Fruit fly (Drosophila melanogaster): ENCODE results near the gene CG9626.

- TF ChIP-seq CG7101 (tag; optimal IDR thresholded peaks at IDR 0.05), result no peak
- TF ChIP-seq CG33017 (tag; optimal IDR thresholded peaks at IDR 0.05), result no peak
- TF ChIP-seq cic (GFP tag; optimal IDR thresholded peaks at IDR 0.05), result no peak
- TF ChIP-seq Mnt (GFP tag; optimal IDR thresholded peaks at IDR 0.05), result no peak
- TF ChIP-seq CG12768 (GFP tag; optimal IDR thresholded peaks at IDR 0.05), result no peak
- no peak for TF ChIP-seq CG5204 (GFP tag; optimal IDR thresholded peaks at IDR 0.05)
- TF ChIP-seq tj (GFP tag; optimal IDR thresholded peaks at IDR 0.05), result no peak
- TF ChIP-seq Crg-1 (GFP tag; optimal IDR thresholded peaks at IDR 0.05), result no peak
- TF ChIP-seq kay (GFP tag; ENCODE audit: borderline replicate concordance), result no peak
- TF ChIP-seq CG11617 (GFP tag; optimal IDR thresholded peaks at IDR 0.05), result no peak
These were observed 13.1 kb downstream of the CG9626 start, which contains the start of gene Nazo for dm6 chr3R:8287697-8288096.

All from whole organism, adult.